Worm (Caenorhabditis elegans) whole organism, L2 larva: Measurements from ENCODE around the gene F36H1.3.

Experiments used
- C34F6.9 ChIP-seq: fragments of 150-350 bp; optimal IDR thresholded peaks from 2 replicates; lab custom pipeline; 2014; ENCODE audit warnings: missing biosample characterization, missing genetic modification characterization
- alr-1 ChIP-seq: fragments of 150-350 bp; optimal IDR thresholded peaks from 2 replicates; lab custom pipeline; 2014; ENCODE audit warnings: missing biosample characterization, missing genetic modification characterization
- ama-1 ChIP-seq: fragments of 150-350 bp; optimal IDR thresholded peaks from 2 replicates; lab custom pipeline; 2018; ENCODE audit warnings: inconsistent platforms
- elt-3 ChIP-seq: sonication (generic microtip); optimal IDR thresholded peaks from 2 replicates; lab custom pipeline; 2017; ENCODE audit warnings: missing biosample characterization, missing genetic modification characterization
- fos-1 ChIP-seq: fragments of 150-350 bp; optimal IDR thresholded peaks from 2 replicates; lab custom pipeline; 2014; ENCODE audit warnings: missing biosample characterization, missing genetic modification characterization
- lin-39 ChIP-seq: fragments of 150-350 bp; optimal IDR thresholded peaks from 2 replicates; lab custom pipeline; 2014; ENCODE audit warnings: missing biosample characterization, missing genetic modification reagents, missing genetic modification characterization
- lsy-2 ChIP-seq, 2 experiments: fragments of 150-350 bp in 1 of 2; sonication (generic microtip) in 1 of 2; optimal IDR thresholded peaks; 2 replicates each; lab custom pipeline; 2014 to 2017; ENCODE audit warnings: missing biosample characterization in 2 of 2, missing genetic modification characterization in 2 of 2
- nhr-23 ChIP-seq: fragments of 150-350 bp; optimal IDR thresholded peaks from 2 replicates; lab custom pipeline; 2014; ENCODE audit warnings: missing biosample characterization, missing genetic modification reagents, missing genetic modification characterization
- nhr-237 ChIP-seq: fragments of 150-350 bp; optimal IDR thresholded peaks from 2 replicates; lab custom pipeline; 2014; ENCODE audit warnings: missing biosample characterization, missing genetic modification characterization
- peb-1 ChIP-seq: fragments of 150-350 bp; optimal IDR thresholded peaks from 2 replicates; lab custom pipeline; 2014; ENCODE audit warnings: missing biosample characterization, missing genetic modification characterization
- skn-1 ChIP-seq: sonication (generic microtip); optimal IDR thresholded peaks from 2 replicates; lab custom pipeline; 2017; ENCODE audit warnings: missing biosample characterization, missing genetic modification characterization
- unc-39 ChIP-seq: fragments of 150-350 bp; optimal IDR thresholded peaks from 2 replicates; lab custom pipeline; 2014; ENCODE audit warnings: missing biosample characterization, missing genetic modification characterization
- zag-1 ChIP-seq: fragments of 150-350 bp; optimal IDR thresholded peaks from 2 replicates; lab custom pipeline; 2014; ENCODE audit warnings: missing biosample characterization, missing genetic modification characterization
- ztf-11 ChIP-seq: sonication (generic microtip); optimal IDR thresholded peaks from 2 replicates; lab custom pipeline; 2017; ENCODE audit warnings: missing biosample characterization, missing genetic modification characterization

DNA sequence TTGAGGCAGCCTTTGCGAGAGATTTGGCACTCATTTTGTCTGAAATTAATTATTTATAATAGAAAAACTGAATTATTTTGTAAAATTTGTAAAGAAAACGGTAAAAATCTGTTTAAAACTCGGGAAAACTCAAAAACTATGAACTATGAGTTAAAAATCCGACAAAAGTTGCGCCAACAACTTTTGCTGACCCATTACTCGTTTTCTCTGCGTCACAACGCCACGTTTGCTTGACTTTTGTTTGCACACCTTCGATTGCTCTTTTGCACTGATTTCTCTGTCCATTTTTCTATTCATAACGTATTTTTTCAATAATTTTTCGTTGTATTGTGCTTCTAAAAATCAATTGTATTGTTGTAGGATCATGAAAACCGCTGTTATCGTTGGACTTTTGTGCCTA, 13.7 kb upstream of the F36H1.3 start, which contains the start of gene fkb-1:
- TF ChIP-seq lin-39 (tag; lab: Kevin White, UChicago) (no peak), lsy-2 (tag; optimal IDR thresholded peaks at IDR 0.05; lab: Kevin White, UChicago) (peak; percentile 49 to 83), zag-1 (peak; percentile 77), nhr-23 (tag; lab: Kevin White, UChicago) (no peak), fos-1 (tag; lab: Kevin White, UChicago) (peak; percentile 74), unc-39 (tag; lab: Kevin White, UChicago) (no peak), alr-1 (tag; lab: Kevin White, UChicago) (no peak), C34F6.9 (tag; lab: Kevin White, UChicago) (peak; percentile 87), ama-1 (lab: Kevin White, UChicago) (no peak), ztf-11 (tag; lab: Kevin White, UChicago) (no peak), elt-3 (no peak), peb-1 (no peak), nhr-237 (tag; lab: Kevin White, UChicago) (no peak), skn-1 (tag; lab: Kevin White, UChicago) (no peak)
